Worm (Caenorhabditis elegans): ENCODE measurements around the gene cyp-25A4.
A peak's percentile ranks its signal among the peaks of the same experiment; 100 is the strongest.

Gene cyp-25A4

DNA sequence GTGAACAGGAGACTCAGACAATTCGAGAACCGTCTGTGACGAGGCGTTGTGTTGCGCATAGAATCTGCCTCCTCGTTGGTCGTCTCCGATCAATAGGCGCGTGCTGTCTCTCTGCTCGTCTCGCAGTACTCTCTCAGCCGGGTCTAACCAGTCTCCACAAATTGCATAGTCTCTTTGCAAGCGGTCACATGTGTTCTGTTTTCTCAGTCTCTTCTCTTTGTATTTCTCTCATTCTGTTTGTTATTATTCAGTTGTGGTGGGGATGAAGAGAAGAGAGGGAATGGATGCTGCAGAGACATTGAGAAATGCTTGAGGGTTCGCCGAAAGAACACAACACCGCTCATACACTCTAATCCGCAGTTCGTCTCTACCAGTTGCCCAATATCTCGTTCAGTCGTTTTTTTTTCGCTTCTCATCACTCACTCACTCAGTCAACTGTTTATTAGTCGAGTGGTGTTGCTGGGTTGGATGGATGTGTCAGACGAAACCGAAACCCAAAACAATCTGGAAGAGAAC, 50.4 kb downstream of the cyp-25A4 start (continued):
- TF ChIP-seq cey-2 (tag; optimal IDR thresholded peaks at IDR 0.05; ENCODE audit: borderline replicate concordance, insufficient read depth) = peak; percentile 70
- TF ChIP-seq ama-1 (optimal IDR thresholded peaks at IDR 0.05) = peak; percentile 74
- peak; percentile 91 for TF ChIP-seq egl-43 (GFP tag; IDR thresholded peaks at IDR 0.05)
- peak; percentile 65 for TF ChIP-seq vab-7 (GFP tag; IDR thresholded peaks at IDR 0.05)
- no peak for TF ChIP-seq F49E8.2 (tag; optimal IDR thresholded peaks at IDR 0.05; ENCODE audit: borderline replicate concordance)

DNA sequence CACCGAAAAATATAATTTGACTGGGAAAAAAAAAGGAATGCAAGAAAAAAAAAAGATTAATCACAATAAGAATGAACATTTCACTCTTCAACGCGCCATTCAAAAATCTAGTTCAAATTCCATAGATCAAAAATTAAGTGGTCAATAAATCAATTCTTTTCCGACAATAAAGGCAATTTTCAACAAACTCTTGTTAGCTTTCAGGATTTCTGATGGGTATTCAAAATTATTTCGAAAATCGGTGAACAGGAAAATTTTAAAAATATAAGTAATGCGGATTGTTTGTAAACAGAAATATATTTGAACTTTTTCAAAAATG, 51.0 kb downstream of the cyp-25A4 start:
- TF ChIP-seq tra-1 (GFP tag; IDR thresholded peaks at IDR 0.05) (no peak), tag-97 (GFP tag; IDR thresholded peaks at IDR 0.05) (no peak), daf-16 (GFP tag; optimal IDR thresholded peaks at IDR 0.05) (no peak), daf-16 (tag; optimal IDR thresholded peaks at IDR 0.05) (no peak), F44E2.7 (GFP tag; IDR thresholded peaks at IDR 0.05) (no peak), dmd-9 (GFP tag; IDR thresholded peaks at IDR 0.05) (no peak), ztf-11 (tag; optimal IDR thresholded peaks at IDR 0.05) (no peak), lsy-2 (tag; optimal IDR thresholded peaks at IDR 0.05) (no peak), pha-4 (GFP tag; IDR thresholded peaks at IDR 0.05) (no peak), pha-4 (tag; optimal IDR thresholded peaks at IDR 0.05) (no peak), aly-2 (tag; optimal IDR thresholded peaks at IDR 0.05) (no peak), rbr-2 (tag; optimal IDR thresholded peaks at IDR 0.05) (no peak), gei-8 (GFP tag; optimal IDR thresholded peaks at IDR 0.05) (no peak), zip-11 (GFP tag; IDR thresholded peaks at IDR 0.05) (no peak)

ce11 chrIII:3800240-3800933, 51.5 kb downstream of the cyp-25A4 start, which contains the start of gene mtm-3:
TSS of gene mtm-3 (minus strand) at chrIII:3800467.
- no peak for TF ChIP-seq nhr-25 (tag; optimal IDR thresholded peaks at IDR 0.05; ENCODE audit: borderline replicate concordance, insufficient read depth)
- TF ChIP-seq dve-1 (tag; optimal IDR thresholded peaks at IDR 0.05; ENCODE audit: insufficient read depth) = peak; percentile 36
- TF ChIP-seq unc-62 (GFP tag; optimal IDR thresholded peaks at IDR 0.05 in 1 of 2) = peak in 1 of 2 experiments; percentile 90
- TF ChIP-seq unc-62 (tag; optimal IDR thresholded peaks at IDR 0.05) = no peak
- no peak for TF ChIP-seq lin-15B (tag; optimal IDR thresholded peaks at IDR 0.05)
- no peak for TF ChIP-seq daf-16 (GFP tag; optimal IDR thresholded peaks at IDR 0.05)
- TF ChIP-seq daf-16 (tag; optimal IDR thresholded peaks at IDR 0.05) = peak; percentile 68
- no peak for TF ChIP-seq hmg-1.1 (GFP tag; IDR thresholded peaks at IDR 0.05)
- TF ChIP-seq hlh-11 (tag; optimal IDR thresholded peaks at IDR 0.05) = peak; percentile 23
- TF ChIP-seq pqm-1 (tag; optimal IDR thresholded peaks at IDR 0.05) = peak; percentile 26
- TF ChIP-seq nhr-28 (tag; optimal IDR thresholded peaks at IDR 0.05) = peak; percentile 27
- peak; percentile 33 for TF ChIP-seq mxl-3 (GFP tag; optimal IDR thresholded peaks at IDR 0.05)
- peak; percentile 83 for TF ChIP-seq aha-1 (tag)
